Fruit fly (Drosophila melanogaster) whole organism, prepupa: ENCODE measurements around the gene stwl.

Experiments used
- CG10669 ChIP-seq: fragments of 200-800 bp; sonication (Bioruptor generic); optimal IDR thresholded peaks from 3 replicates; lab custom pipeline; 2018; ENCODE audit warnings: missing biosample characterization, mild to moderate bottlenecking, missing genetic modification characterization, moderate library complexity
- CG11294 ChIP-seq: fragments of 200-800 bp; sonication (Bioruptor generic); IDR thresholded peaks from 2 replicates; pipeline ENCODE4 v1.3.6; 2022; ENCODE audit warnings: missing biosample characterization, missing genetic modification characterization
- CG11762 ChIP-seq: fragments of 200-800 bp; sonication (Bioruptor generic); optimal IDR thresholded peaks from 3 replicates; lab custom pipeline; 2016; ENCODE audit warnings: missing biosample characterization, missing genetic modification characterization; ENCODE audit not compliant: insufficient read depth
- CG15336 ChIP-seq: fragments of 200-800 bp; sonication (Bioruptor generic); IDR thresholded peaks from 2 replicates; pipeline ENCODE4 v1.3.6; 2022; ENCODE audit warnings: missing biosample characterization, missing genetic modification characterization
- CG3032 ChIP-seq: fragments of 200-800 bp; optimal IDR thresholded peaks from 2 replicates; lab custom pipeline; 2019; ENCODE audit warnings: missing biosample characterization, mild to moderate bottlenecking, missing genetic modification characterization, moderate library complexity
- CG31627 ChIP-seq: fragments of 200-800 bp; sonication (Bioruptor generic); optimal IDR thresholded peaks from 3 replicates; lab custom pipeline; 2016; ENCODE audit warnings: missing biosample characterization, missing genetic modification characterization
- CG32006 ChIP-seq: fragments of 200-800 bp; sonication (Bioruptor generic); optimal IDR thresholded peaks from 3 replicates; lab custom pipeline; 2017; ENCODE audit warnings: missing biosample characterization, mild to moderate bottlenecking, missing genetic modification characterization
- CG34406 ChIP-seq: fragments of 200-800 bp; sonication (Bioruptor generic); optimal IDR thresholded peaks from 3 replicates; lab custom pipeline; 2016; ENCODE audit warnings: missing biosample characterization, missing genetic modification characterization
- CG3919 ChIP-seq: fragments of 200-800 bp; sonication (Bioruptor generic); optimal IDR thresholded peaks from 3 replicates; lab custom pipeline; 2016; ENCODE audit warnings: missing biosample characterization, missing genetic modification characterization
- CG4318 ChIP-seq: fragments of 200-800 bp; sonication (Bioruptor generic); optimal IDR thresholded peaks from 3 replicates; lab custom pipeline; 2017; ENCODE audit warnings: missing biosample characterization, mild to moderate bottlenecking, missing genetic modification characterization
- CG6163 ChIP-seq: fragments of 200-800 bp; sonication (Bioruptor generic); IDR thresholded peaks from 3 replicates; pipeline ENCODE4 v1.3.6; 2022; ENCODE audit warnings: missing biosample characterization, missing genetic modification characterization
- CG6276 ChIP-seq: fragments of 200-800 bp; sonication (Bioruptor generic); optimal IDR thresholded peaks from 2 replicates; lab custom pipeline; 2017; ENCODE audit warnings: missing biosample characterization, mild to moderate bottlenecking, missing genetic modification characterization
- CG6792 ChIP-seq: fragments of 200-800 bp; sonication (Bioruptor generic); optimal IDR thresholded peaks from 3 replicates; lab custom pipeline; 2016; ENCODE audit warnings: missing biosample characterization, missing genetic modification characterization
- CG6854 ChIP-seq: fragments of 200-800 bp; sonication (Bioruptor generic); optimal IDR thresholded peaks from 2 replicates; lab custom pipeline; 2017; ENCODE audit warnings: missing biosample characterization, mild to moderate bottlenecking, missing genetic modification characterization
- CG7368 ChIP-seq: fragments of 200-800 bp; sonication (Bioruptor generic); optimal IDR thresholded peaks from 3 replicates; lab custom pipeline; 2016; ENCODE audit warnings: missing biosample characterization, missing genetic modification characterization
- CG8119 ChIP-seq: fragments of 200-800 bp; sonication (Bioruptor generic); IDR thresholded peaks from 3 replicates; pipeline ENCODE4 v1.3.6; 2022; ENCODE audit warnings: missing biosample characterization, missing genetic modification characterization
- CG9139 ChIP-seq: fragments of 200-800 bp; sonication (Bioruptor generic); optimal IDR thresholded peaks from 3 replicates; lab custom pipeline; 2017; ENCODE audit warnings: missing biosample characterization, mild to moderate bottlenecking, missing genetic modification characterization
- Eip75B ChIP-seq: fragments of 200-800 bp; sonication (Bioruptor generic); optimal IDR thresholded peaks from 3 replicates; lab custom pipeline; 2016; ENCODE audit warnings: missing biosample characterization, missing genetic modification characterization
- Eip78C ChIP-seq: fragments of 200-800 bp; sonication (Bioruptor generic); peaks from one replicate; lab custom pipeline; 2016; ENCODE audit warnings: missing biosample characterization, missing genetic modification characterization
- Eip93F ChIP-seq: fragments of 200-800 bp; sonication (Bioruptor generic); optimal IDR thresholded peaks from 2 replicates; lab custom pipeline; 2016; ENCODE audit warnings: missing biosample characterization, mild to moderate bottlenecking, missing genetic modification characterization
- Ets96B ChIP-seq: fragments of 200-800 bp; optimal IDR thresholded peaks from 2 replicates; lab custom pipeline; 2019; ENCODE audit warnings: missing biosample characterization, mild to moderate bottlenecking, missing genetic modification characterization, moderate library complexity
- Gug ChIP-seq: fragments of 200-800 bp; sonication (Bioruptor generic); IDR thresholded peaks from 2 replicates; pipeline ENCODE4 v1.3.6; 2022; ENCODE audit warnings: missing biosample characterization, missing genetic modification characterization
- Hr4 ChIP-seq: fragments of 200-800 bp; sonication (Bioruptor generic); optimal IDR thresholded peaks from 3 replicates; lab custom pipeline; 2016; ENCODE audit warnings: missing biosample characterization, missing genetic modification characterization
- OdsH ChIP-seq: fragments of 200-800 bp; sonication (Bioruptor generic); optimal IDR thresholded peaks from 3 replicates; lab custom pipeline; 2016; ENCODE audit warnings: missing biosample characterization, missing genetic modification characterization
- Smox ChIP-seq: fragments of 200-800 bp; sonication (Bioruptor generic); optimal IDR thresholded peaks from 3 replicates; lab custom pipeline; 2016; ENCODE audit warnings: missing biosample characterization, missing genetic modification characterization
- Sox14 ChIP-seq: fragments of 200-800 bp; sonication (Bioruptor generic); optimal IDR thresholded peaks from 3 replicates; lab custom pipeline; 2016; ENCODE audit warnings: missing biosample characterization, missing genetic modification characterization
- Sox15 ChIP-seq: fragments of 200-800 bp; sonication (Bioruptor generic); optimal IDR thresholded peaks from 3 replicates; lab custom pipeline; 2016; ENCODE audit warnings: missing biosample characterization, missing genetic modification characterization
- achi ChIP-seq: fragments of 200-800 bp; sonication (Bioruptor generic); optimal IDR thresholded peaks from 3 replicates; lab custom pipeline; 2016; ENCODE audit warnings: missing biosample characterization, missing genetic modification characterization
- cyc ChIP-seq: fragments of 200-800 bp; sonication (Bioruptor generic); optimal IDR thresholded peaks from 3 replicates; lab custom pipeline; 2016; ENCODE audit warnings: missing biosample characterization, missing genetic modification characterization
- dac ChIP-seq: fragments of 200-800 bp; sonication (Bioruptor generic); optimal IDR thresholded peaks from 2 replicates; lab custom pipeline; 2017; ENCODE audit warnings: missing biosample characterization, mild to moderate bottlenecking, missing genetic modification characterization
- dsx ChIP-seq: fragments of 200-800 bp; optimal IDR thresholded peaks from 3 replicates; lab custom pipeline; 2019; ENCODE audit warnings: missing biosample characterization, mild to moderate bottlenecking, missing genetic modification characterization, moderate library complexity; ENCODE audit not compliant: poor library complexity, severe bottlenecking
- eg ChIP-seq: fragments of 200-800 bp; sonication (Bioruptor generic); IDR thresholded peaks from 3 replicates; pipeline ENCODE4 v1.3.6; 2022; ENCODE audit warnings: missing biosample characterization, missing genetic modification characterization
- esn ChIP-seq: fragments of 200-800 bp; sonication (Bioruptor generic); optimal IDR thresholded peaks from 2 replicates; lab custom pipeline; 2016; ENCODE audit warnings: missing biosample characterization, mild to moderate bottlenecking, missing genetic modification characterization, moderate library complexity
- fkh ChIP-seq: fragments of 200-800 bp; sonication (Bioruptor generic); optimal IDR thresholded peaks from 3 replicates; lab custom pipeline; 2017; ENCODE audit warnings: missing biosample characterization, mild to moderate bottlenecking, missing genetic modification characterization, moderate library complexity
- lz ChIP-seq: fragments of 200-800 bp; sonication (Bioruptor generic); optimal IDR thresholded peaks from 3 replicates; lab custom pipeline; 2016; ENCODE audit warnings: missing biosample characterization, missing genetic modification characterization
- net ChIP-seq: fragments of 200-800 bp; sonication (Bioruptor generic); optimal IDR thresholded peaks from 3 replicates; lab custom pipeline; 2016; ENCODE audit warnings: missing biosample characterization, missing genetic modification characterization
- pdm3 ChIP-seq: fragments of 200-800 bp; sonication (Bioruptor generic); optimal IDR thresholded peaks from 3 replicates; lab custom pipeline; 2016; ENCODE audit warnings: missing biosample characterization, missing genetic modification characterization
- salr ChIP-seq, 2 experiments: fragments of 200-800 bp; sonication (Bioruptor generic); optimal IDR thresholded peaks; 3 replicates each; lab custom pipeline; 2016 to 2018; ENCODE audit warnings: missing biosample characterization in 2 of 2, missing genetic modification characterization in 2 of 2, mild to moderate bottlenecking in 1 of 2
- spab ChIP-seq: fragments of 200-800 bp; sonication (Bioruptor generic); optimal IDR thresholded peaks from 2 replicates; lab custom pipeline; 2017; ENCODE audit warnings: missing biosample characterization, mild to moderate bottlenecking, missing genetic modification characterization, missing genetic modification reagents
- svp ChIP-seq: fragments of 200-800 bp; sonication (Bioruptor generic); peaks from one replicate; lab custom pipeline; 2016; ENCODE audit warnings: missing biosample characterization, missing genetic modification characterization
- topi ChIP-seq: fragments of 200-800 bp; sonication (Bioruptor generic); optimal IDR thresholded peaks from 3 replicates; lab custom pipeline; 2016; ENCODE audit warnings: missing biosample characterization, missing genetic modification characterization

The stwl gene

DNA sequence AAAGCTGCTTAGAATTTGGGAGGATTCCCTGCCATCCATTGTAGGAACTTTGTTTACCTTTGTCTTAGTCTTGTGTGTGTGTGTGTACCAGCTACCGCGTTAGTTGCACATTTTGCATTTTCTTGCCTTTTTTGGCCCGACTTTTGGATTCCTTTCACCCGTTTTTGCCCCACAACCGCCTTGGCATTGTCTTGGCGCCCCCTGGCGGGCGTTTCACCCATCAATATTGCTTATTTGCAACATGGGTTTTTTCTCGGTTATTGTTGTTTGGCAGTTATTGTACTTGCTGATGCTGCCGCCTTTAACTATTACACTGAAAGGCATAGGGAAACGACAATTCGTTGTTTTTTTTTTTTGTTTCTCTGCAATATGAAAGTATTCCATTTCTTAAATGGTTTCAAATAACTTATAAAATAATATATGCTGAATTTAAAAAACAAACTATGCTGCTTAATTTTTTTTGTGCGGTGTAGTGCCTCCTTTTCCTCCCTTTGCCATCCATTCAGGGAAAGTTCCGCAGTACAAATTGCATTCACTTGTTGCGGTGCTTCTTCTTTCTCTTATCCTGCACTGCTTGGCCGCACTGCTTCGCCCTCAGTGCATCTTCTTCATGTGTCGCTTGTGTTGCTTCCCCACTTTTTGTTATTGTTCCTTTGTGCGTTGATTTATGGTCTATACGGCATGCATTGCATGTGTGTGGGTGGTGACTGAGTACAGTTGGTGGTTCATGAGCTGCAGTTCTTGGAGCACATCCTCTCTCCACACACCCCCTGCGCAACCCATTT, 53.0 kb downstream of the stwl start (continued):
- no peak for TF ChIP-seq CG10669 (GFP tag; lab: Kevin White, UChicago)
- TF ChIP-seq topi = no peak
- peak; percentile 12 for TF ChIP-seq OdsH (GFP tag; lab: Kevin White, UChicago)
- peak; percentile 65 for TF ChIP-seq Eip78C (GFP tag; lab: Kevin White, UChicago)
- no peak for TF ChIP-seq eg
- peak; percentile 24 for TF ChIP-seq esn (GFP tag; lab: Kevin White, UChicago)
- TF ChIP-seq Eip93F (GFP tag; lab: Kevin White, UChicago) = no peak
- TF ChIP-seq CG6854 (GFP tag; lab: Kevin White, UChicago) = no peak
- TF ChIP-seq CG3032 = no peak
- TF ChIP-seq, all 60 proteins: peak for 23

DNA sequence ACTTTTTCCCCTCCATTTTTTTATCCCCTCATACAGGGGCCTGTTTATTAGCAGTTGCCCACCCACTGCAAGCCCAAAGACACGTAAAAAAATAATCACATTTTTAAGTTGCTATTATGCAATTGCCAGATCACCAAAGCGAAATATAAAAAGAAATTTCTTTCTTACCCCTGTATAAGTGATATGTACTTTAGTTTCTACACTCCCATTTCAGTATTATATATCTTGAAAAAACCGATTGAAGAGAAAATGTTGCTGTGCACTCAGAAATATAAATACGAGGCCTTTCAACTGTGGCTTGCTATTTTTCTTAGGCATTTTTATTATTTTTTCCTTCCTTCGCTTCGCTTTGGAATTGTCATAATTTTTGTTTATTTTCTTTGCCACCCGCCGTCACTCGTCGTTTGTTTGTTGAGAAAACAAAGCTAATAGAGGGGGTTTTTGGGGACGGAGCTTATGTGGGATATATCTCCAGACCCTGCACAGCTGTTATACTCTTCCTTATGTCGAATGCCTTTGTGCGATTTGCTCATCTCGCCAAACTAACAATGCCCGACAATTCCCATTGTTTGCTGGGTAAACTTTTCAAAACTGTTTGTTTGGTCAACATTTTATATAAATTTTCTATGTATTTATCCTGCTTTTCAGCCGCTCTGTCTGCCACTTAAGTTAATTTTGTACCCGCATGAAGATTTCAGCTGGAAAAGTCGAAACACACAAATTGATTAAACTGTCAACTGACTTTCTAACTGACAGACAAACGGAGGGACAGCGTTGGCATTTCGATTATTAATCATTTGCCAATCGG, 55.2 kb downstream of the stwl start:
- TF ChIP-seq CG15336 = peak; percentile 35; the same call in 1 of the 2 replicates
- 0 out of 3 replicates have a peak, but pooled peaks have one; percentile 14 for TF ChIP-seq eg
- TF ChIP-seq fkh (GFP tag; lab: Kevin White, UChicago) = peak; percentile 81
- peak; percentile 47 for TF ChIP-seq achi (GFP tag; lab: Kevin White, UChicago)
- peak; percentile 3 for TF ChIP-seq CG6276 (GFP tag; lab: Kevin White, UChicago)
- TF ChIP-seq CG34406 = no peak
- no peak for TF ChIP-seq topi
- peak in 1 of 2 experiments; percentile 29 for TF ChIP-seq salr (GFP tag; optimal IDR thresholded peaks at IDR 0.05; lab: Kevin White, UChicago)
- peak; percentile 55 for TF ChIP-seq Hr4 (GFP tag; lab: Kevin White, UChicago)
- TF ChIP-seq Ets96B (tag; lab: Kevin White, UChicago) = peak; percentile 17
- peak; percentile 64; the same call in 2 of the 3 replicates for TF ChIP-seq CG8119 (GFP tag; lab: Robert Waterston, UW)
- peak; percentile 55 for TF ChIP-seq CG32006 (GFP tag; lab: Kevin White, UChicago)
- TF ChIP-seq CG6163 (GFP tag; lab: Robert Waterston, UW) = peak; percentile 14; the same call in 1 of the 3 replicates
- TF ChIP-seq net (GFP tag; lab: Kevin White, UChicago) = peak; percentile 18
- peak; percentile 28 for TF ChIP-seq CG3919 (GFP tag; lab: Kevin White, UChicago)
- TF ChIP-seq lz = no peak
- no peak for TF ChIP-seq CG3032
- peak; percentile 72 for TF ChIP-seq Eip78C (GFP tag; lab: Kevin White, UChicago)
- no peak for TF ChIP-seq spab
- TF ChIP-seq OdsH (GFP tag; lab: Kevin White, UChicago) = peak; percentile 4
- TF ChIP-seq CG4318 (GFP tag; lab: Kevin White, UChicago) = no peak
- TF ChIP-seq Eip75B = no peak
- peak; percentile 8 for TF ChIP-seq pdm3 (GFP tag; lab: Kevin White, UChicago)

DNA sequence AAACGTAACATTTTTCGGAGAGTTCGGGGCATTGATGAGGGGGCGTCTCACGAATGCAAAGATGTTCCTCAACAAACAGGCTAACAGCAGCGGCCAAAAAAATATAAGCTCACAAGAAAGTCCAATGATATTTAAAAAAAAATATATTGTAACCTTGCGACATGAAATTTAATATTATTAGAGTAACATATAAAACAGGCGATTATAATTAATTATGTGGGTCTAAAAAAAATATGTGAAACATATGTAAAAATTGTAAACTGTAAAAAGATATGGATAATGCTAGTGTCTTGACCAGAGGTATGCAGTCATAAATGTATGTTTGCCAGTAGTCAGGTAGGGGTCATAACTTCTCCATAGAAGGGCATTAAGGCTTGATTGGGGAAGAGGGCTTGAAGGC, 56.6 kb downstream of the stwl start:
- peak; percentile 57 for TF ChIP-seq pdm3 (GFP tag; lab: Kevin White, UChicago)
- peak; percentile 56; the same call in 2 of the 3 replicates for TF ChIP-seq CG8119 (GFP tag; lab: Robert Waterston, UW)
- peak; percentile 30 for TF ChIP-seq CG6792 (GFP tag; lab: Kevin White, UChicago)
- TF ChIP-seq achi (GFP tag; lab: Kevin White, UChicago) = peak; percentile 66
- no peak for TF ChIP-seq dac (GFP tag; lab: Kevin White, UChicago)
- TF ChIP-seq Smox (GFP tag; lab: Kevin White, UChicago) = peak; percentile 55
- peak; percentile 24 for TF ChIP-seq CG31627 (GFP tag; lab: Kevin White, UChicago)
- no peak for TF ChIP-seq Gug (GFP tag; lab: Robert Waterston, UW)
- TF ChIP-seq svp = peak; percentile 89
- peak; percentile 15 for TF ChIP-seq CG10669 (GFP tag; lab: Kevin White, UChicago)
- TF ChIP-seq spab = peak; percentile 29
- TF ChIP-seq CG15336 = peak; percentile 63
- TF ChIP-seq CG3919 (GFP tag; lab: Kevin White, UChicago) = peak; percentile 12
- peak; percentile 34 for TF ChIP-seq CG6276 (GFP tag; lab: Kevin White, UChicago)
- peak; percentile 53 for TF ChIP-seq dsx (GFP tag; lab: Kevin White, UChicago)
- TF ChIP-seq CG11762 (GFP tag; lab: Kevin White, UChicago) = no peak
- TF ChIP-seq CG4318 (GFP tag; lab: Kevin White, UChicago) = peak; percentile 42
- peak; percentile 67 for TF ChIP-seq esn (GFP tag; lab: Kevin White, UChicago)
- TF ChIP-seq OdsH (GFP tag; lab: Kevin White, UChicago) = peak; percentile 68
- TF ChIP-seq Eip78C (GFP tag; lab: Kevin White, UChicago) = peak; percentile 85
- TF ChIP-seq Sox15 (GFP tag; lab: Kevin White, UChicago) = no peak
- no peak for TF ChIP-seq CG11294 (GFP tag; lab: Robert Waterston, UW)
- TF ChIP-seq CG9139 (GFP tag; lab: Kevin White, UChicago) = peak; percentile 4
- no peak for TF ChIP-seq fkh (GFP tag; lab: Kevin White, UChicago)
- no peak for TF ChIP-seq CG7368 (GFP tag; lab: Kevin White, UChicago)
- TF ChIP-seq Ets96B (tag; lab: Kevin White, UChicago) = peak; percentile 57
- no peak for TF ChIP-seq cyc (GFP tag; lab: Kevin White, UChicago)
- TF ChIP-seq Eip75B = peak; percentile 47
- TF ChIP-seq CG34406 = peak; percentile 55
- peak; percentile 55 for TF ChIP-seq Sox14 (GFP tag; lab: Kevin White, UChicago)
